Worm (Caenorhabditis elegans): ENCODE measurements around the gene K12H6.4.

ce11 chrII:2852493-2852892 is 28.4 kb upstream of the K12H6.4 start, which contains the start of gene ptc-3:
- TF ChIP-seq klf-2 (GFP tag; conservative IDR thresholded peaks at IDR 0.05) (no peak), med-1 (GFP tag; optimal IDR thresholded peaks at IDR 0.05; ENCODE audit: insufficient read depth) (no peak), flt-1 (GFP tag; IDR thresholded peaks at IDR 0.05) (no peak), T22C8.4 (GFP tag; IDR thresholded peaks at IDR 0.05) (no peak)

All from whole organism, midembryonic.